Worm (Caenorhabditis elegans) whole organism, dauer: ENCODE measurements around the gene nhr-4.
"Not testable (repeated sequence)": the region's sequence is repeated elsewhere in the genome, so short reads cannot be mapped to it uniquely, and the experiment has no call there.

Experiments used
- unc-62 ChIP-seq: sonication (generic microtip); optimal IDR thresholded peaks from 2 replicates; lab custom pipeline; 2017; ENCODE audit warnings: missing biosample characterization, missing genetic modification reagents, missing genetic modification characterization

nhr-4 gene

DNA sequence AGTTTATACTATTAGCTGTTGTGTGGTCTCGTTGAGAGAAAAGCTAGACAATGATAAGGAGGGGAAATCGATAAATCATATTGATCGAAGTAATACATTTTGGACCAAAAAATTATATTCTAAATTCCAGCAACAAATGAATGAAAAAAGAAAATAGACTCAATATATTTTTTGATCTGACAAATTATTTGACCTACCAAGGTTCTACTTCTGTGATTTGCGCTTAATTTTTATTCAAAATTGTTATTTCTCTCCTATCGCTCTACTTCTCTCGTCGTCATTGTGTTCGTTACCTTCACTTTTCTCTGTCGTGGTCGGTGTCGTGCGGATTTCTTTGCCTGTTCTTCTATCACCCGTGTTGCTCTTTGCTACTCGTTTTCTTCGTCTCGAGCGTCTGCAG, 20.2 kb upstream of the nhr-4 start:
- no peak for TF ChIP-seq unc-62 (GFP tag; lab: Kevin White, UChicago)

DNA sequence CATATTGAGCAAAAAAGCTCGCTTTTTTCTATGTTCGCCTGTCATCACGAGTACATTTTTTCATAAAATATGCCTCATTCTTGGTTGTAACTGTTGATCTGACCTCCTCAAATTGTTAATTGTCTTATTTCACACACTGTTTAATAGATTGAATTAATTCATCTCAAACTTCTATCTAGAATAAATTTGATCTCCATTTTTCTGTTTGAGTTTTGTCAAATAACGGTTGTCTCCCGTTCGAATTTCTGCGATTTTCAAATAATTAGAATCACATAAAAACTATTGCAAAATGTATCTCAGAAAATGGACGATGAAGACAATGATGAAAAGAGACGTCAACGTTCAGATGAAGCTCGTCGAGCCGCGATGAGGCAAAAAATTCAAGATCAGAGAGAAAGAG, 17.2 kb upstream of the nhr-4 start, which contains the start of gene K07F5.14:
K07F5.14 (plus strand) TSS at position 301 of the 400 bp plus-strand sequence.
- no peak for TF ChIP-seq unc-62 (GFP tag; lab: Kevin White, UChicago)

DNA sequence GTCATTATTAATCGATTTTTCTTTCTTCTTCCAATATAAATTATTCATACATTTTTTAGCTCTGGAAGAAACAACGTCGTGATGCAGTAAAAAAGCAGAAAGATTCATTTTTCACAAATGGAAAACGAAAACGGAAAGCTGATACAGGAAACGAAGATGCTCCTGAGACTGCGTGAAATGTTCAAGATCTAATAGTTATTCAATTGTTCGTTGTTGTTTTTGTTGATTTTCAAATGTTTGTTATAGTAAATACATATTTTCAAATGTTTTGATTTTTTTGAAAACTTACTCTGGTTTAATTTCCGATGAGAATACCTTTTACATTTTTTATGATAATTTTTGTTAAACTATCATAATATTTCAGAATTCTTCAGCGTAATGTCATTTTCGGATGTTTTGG, 15.3 kb upstream of the nhr-4 start, which contains the start of gene K07F5.16:
K07F5.16 (plus strand) TSS at position 301 of the 400 bp plus-strand sequence.
- TF ChIP-seq unc-62 (GFP tag; lab: Kevin White, UChicago), result no peak

DNA sequence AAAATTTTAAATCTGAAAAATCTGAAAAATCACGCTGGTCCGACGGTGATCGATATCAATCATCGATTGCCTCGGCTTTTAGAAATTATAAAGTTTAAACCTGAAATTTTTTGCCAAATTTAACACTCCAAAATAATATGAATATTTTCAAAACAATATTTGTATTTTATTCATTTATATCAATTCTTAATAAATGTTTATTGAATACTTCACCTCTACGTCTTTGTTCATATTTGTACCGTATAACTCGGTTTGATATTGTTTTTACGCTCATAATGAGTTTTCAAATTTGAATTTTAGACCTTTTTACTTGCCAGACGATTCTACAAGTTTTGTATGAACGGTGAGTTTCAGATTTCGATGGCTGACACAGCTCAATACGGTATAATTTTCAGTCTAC, 14.4 kb upstream of the nhr-4 start, which contains the start of the genes K07F5.15 and K07F5.22:
K07F5.15 (plus strand) TSS at position 301 of the 400 bp plus-strand sequence.
K07F5.22 (plus strand) TSS at position 301 of the 400 bp plus-strand sequence.
- TF ChIP-seq unc-62 (GFP tag; lab: Kevin White, UChicago), result no peak

DNA sequence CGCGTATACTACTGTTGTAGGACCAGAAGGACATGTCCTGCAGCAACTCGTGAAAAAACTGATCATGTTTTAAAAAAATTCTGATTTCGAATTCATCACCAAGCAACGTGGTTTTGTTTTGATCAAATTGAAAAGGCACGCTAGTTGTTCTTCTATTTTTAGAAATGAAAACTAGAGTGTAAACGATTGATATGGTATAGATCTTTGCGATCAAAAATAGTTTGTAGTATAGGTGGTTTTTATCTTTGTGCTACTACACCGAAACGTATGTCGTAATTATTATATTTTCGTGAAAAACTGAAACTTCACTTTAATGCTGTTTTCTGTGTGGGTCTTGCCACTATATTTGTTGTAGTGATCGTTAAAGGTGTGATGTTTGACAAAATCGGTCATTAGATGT, 12.3 kb upstream of the nhr-4 start:
- no peak for TF ChIP-seq unc-62 (GFP tag; lab: Kevin White, UChicago)

DNA sequence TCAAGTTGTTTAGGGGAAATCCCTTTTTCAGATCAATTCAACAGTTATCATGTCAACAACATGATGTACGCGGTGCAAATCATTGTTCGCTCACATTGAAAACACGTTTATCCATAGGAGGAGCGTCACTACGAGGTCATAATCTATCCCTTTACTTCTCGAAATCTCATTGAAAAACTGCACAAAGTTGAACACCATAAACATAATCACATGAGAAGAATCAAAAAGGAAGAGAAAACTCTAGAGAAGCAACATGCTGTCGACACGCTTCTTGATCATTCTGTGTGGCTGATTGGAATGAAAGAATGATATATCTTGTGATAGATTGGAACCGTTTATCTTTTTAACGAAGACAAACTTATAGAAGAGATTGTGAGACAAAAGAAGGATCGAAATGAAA, 11.2 kb upstream of the nhr-4 start:
- no peak for TF ChIP-seq unc-62 (GFP tag; lab: Kevin White, UChicago)

DNA sequence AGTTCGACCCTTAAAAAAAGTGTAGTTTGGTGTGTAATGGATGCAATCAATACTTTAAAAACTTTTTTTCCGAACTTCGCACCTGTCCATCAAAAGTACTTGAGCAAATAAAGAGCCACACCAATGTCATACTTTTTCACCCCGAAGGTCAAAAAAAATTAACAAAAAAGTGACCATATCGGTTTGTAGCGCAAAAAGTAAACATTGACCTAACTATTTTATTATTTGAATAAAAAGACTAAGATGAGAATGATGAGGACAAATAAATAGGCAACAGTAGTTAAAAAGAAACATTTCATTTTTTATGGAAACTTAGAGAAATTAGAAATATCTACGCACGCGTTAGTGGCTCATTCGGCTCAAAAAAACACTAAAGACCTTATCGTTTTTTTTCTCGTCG, 9.8 kb upstream of the nhr-4 start:
- TF ChIP-seq unc-62 (GFP tag; lab: Kevin White, UChicago), result no peak

DNA sequence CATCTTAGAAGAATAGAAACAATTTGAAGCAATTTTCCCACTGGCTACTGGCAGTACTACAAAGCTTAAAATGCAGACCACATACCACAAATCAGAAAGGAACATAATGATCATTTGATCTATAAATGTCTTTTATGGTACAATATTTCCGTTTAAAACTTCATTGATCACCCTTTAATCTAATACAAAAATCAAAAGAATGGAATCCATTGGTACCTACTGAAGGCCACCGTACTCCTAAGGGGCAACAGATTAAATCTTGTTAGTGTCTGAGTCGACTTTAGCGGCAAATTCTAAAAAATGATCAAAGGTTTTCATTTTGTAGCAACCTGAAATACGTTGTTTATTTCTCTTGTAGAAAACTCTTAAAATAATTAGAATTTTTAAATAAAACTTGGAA, 6.9 kb upstream of the nhr-4 start:
- no peak for TF ChIP-seq unc-62 (GFP tag; lab: Kevin White, UChicago)

DNA sequence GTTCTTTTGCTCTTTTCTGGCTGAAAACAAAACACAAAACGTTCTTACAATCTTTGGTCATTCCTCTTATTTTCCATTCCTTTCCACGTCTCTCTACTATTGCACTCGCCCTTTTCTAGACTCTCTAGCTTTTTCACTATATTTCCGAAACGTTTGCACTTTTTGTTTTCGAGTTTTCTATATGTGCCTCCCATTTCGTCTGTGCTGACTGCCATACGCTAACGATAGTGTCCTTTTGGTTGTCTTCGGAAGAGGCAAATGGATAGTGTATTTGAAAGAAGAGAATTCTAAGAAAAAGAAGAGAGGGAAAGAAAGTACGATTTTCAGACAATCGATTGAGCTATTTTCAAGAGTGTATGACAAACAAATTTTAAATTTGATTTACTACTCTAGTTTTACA, 6.3 kb upstream of the nhr-4 start:
- TF ChIP-seq unc-62 (GFP tag; lab: Kevin White, UChicago), result no peak

DNA sequence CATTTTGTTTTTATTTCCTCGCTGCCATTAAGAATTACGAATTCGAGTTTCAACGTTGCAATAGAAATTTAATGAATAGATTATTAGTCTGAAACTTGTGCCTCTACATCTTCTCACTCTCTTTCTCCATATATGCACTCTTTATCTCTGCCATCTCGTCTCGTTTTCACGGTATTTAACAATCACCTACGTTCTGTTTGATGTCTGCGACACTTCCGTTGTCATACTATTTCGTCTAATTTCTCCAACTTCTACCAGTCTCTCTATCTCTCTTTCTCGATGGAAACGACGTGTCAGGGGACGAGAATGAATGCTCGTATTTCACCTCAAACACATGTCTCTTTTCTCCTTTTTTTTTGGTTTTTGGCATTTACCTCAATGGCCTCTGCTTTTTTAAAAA, 5.3 kb upstream of the nhr-4 start:
- TF ChIP-seq unc-62 (GFP tag; lab: Kevin White, UChicago), result no peak

DNA sequence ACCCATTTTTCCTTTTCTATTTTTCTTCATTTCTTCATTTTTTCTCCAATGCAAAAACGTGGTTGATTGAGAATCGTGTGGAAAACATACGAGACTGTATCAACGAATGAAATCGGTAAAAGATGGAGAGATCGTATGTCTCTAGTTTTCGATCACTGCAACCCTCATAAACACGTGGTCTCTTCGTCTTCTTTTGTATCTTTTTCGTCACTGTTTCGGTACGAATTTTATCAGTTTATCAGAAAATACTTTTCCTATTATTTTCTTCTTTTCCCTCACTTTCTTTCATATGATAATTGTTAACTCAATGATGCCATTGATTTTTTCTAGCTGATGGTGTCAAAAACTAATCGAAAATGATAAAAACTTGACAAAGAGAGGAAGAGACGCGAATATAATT, 3.5 kb upstream of the nhr-4 start:
- no peak for TF ChIP-seq unc-62 (GFP tag; lab: Kevin White, UChicago)

DNA sequence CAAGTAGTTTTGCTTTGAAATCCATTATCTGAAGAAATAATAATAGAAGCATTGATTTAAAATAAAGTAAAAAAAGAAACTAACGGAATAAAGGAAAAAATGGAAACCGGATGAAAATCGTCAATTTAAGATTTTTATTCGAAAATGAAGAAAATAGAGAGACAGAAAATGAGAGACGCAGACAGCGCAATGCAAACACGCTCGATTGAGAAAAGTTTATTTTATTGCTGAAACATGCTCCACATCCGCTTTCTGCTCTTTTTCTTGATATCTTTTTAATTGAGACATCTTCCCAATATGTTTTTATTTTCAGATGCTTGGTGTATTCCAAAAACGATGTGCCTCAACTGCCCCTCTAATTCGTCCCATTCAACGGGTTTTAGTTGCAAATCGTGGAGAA, 5.1 kb downstream of the nhr-4 start, which contains the start of the genes prp-18 and mccc-1:
prp-18 (minus strand) TSS at position 127 of the 400 bp plus-strand sequence.
mccc-1 (plus strand) TSS at position 314 of the 400 bp plus-strand sequence.
- TF ChIP-seq unc-62 (GFP tag; lab: Kevin White, UChicago), result no peak

DNA sequence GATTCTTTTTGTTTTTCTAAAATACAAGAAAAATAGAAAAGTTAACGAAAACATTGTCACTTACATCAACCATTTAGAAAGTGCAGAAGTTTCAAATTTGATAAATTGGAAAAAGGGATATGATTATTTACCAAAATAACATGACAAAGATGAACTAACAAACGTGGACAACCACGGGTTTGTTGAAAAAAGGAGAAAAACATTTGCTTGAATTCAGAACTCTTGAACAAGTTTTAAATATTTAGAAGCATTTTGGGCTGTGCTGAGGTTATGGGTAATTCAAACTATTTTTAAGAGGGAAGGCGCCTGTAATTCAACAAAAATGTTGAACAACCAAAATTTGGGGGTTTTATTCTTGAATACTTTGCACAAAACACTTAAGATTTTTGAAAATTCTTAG, 10.7 kb downstream of the nhr-4 start, which contains the start of gene ttbk-3:
ttbk-3 (minus strand) TSS at position 101 of the 400 bp plus-strand sequence.
- TF ChIP-seq unc-62 (GFP tag; lab: Kevin White, UChicago), result no peak

DNA sequence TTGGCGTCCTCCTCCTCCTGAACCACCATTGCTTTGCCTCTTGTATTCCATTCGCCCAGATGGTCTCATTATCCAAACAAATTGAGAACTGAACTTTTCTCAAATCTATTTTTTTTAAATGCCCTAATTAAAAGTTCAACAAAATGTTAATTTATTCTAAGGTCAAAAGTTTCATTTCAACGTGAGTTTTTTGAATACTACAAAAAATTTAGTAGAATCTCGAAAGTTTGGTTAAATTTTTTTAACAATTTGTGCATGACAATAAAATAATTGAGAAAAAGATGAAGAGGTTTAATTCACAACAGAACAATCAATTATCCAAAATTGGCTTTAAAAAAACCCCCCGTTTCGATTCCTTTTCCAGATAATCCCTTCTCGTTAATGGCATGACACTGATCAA, 12.8 kb downstream of the nhr-4 start, which contains the start of gene F32B6.4:
F32B6.4 (minus strand) TSS at position 101 of the 400 bp plus-strand sequence.
- TF ChIP-seq unc-62 (GFP tag; lab: Kevin White, UChicago), result no peak

DNA sequence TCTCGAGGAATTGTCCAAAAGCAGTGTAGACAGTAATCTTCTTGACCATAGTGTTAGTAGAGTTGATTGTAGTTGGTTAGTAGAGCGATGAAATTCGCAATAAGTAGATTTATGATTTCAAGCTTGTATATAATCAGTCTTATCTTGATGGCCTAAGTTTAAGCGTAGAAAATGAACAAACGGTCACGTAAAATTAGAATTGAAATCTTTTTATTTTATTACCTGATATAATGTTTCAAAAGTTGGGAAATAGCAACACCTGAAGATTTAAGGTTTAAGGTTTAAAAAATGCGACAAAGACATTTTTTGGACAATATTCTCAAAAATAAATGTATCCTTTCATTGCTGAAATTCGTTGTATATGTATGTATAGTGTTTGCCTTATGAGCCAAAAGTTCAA, 14.5 kb downstream of the nhr-4 start, which contains the start of gene sss-1:
sss-1 (minus strand) TSS at position 101 of the 400 bp plus-strand sequence.
- not testable (repeated sequence) for TF ChIP-seq unc-62 (GFP tag; lab: Kevin White, UChicago)

DNA sequence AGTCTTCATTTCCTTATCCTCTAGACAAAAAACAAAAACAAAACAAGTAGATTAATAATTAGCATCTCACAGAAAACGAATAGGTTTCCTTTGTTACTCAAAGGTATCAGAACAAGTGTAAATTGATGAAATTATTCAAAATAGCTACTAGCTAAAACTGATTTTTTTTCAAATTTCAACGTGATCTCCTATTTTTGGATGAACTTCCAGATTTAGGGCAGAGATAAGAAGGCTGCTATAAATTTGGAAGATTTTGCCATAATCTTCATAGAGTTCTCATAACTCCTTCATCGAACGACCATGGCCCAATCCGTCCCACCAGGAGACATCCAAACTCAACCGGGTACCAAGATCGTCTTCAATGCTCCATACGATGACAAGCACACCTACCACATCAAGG, 15.2 kb downstream of the nhr-4 start, which contains the start of gene msp-77:
msp-77 (plus strand) TSS at position 301 of the 400 bp plus-strand sequence.
- not testable (repeated sequence) for TF ChIP-seq unc-62 (GFP tag; lab: Kevin White, UChicago)

DNA sequence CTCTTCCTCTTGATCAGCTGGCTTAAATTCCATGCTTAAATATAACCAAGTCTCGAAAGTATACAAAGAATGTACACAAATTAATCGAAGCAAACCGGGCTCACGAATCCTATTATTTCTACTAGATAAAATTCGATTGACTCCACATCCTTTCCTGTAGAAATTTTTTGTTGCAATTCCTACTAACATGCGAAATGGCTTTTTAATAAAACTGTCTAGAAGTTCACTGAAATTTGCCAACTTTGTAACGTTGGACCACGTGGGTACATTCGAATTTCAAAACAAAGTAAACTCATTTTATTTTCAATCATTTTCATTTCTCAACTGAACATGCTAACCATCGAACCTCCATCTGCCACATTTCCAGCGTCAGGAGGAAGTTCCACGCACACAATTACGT, 16.0 kb downstream of the nhr-4 start, which contains the start of gene ssp-32:
ssp-32 (plus strand) TSS at position 301 of the 400 bp plus-strand sequence.
- no peak for TF ChIP-seq unc-62 (GFP tag; lab: Kevin White, UChicago)
